Worm (Caenorhabditis elegans) whole organism, L3 larva: ENCODE data around the gene ZK1236.5.
A peak's percentile ranks its signal among the peaks of the same experiment; 100 is the strongest.

Experiments
- R02D3.7 ChIP-seq: fragments of 150-350 bp; optimal IDR thresholded peaks from 2 replicates; lab custom pipeline; 2014; ENCODE audit warnings: missing biosample characterization, missing genetic modification characterization
- ZK546.5 ChIP-seq: sonication (generic microtip); optimal IDR thresholded peaks from 2 replicates; lab custom pipeline; 2017; ENCODE audit warnings: missing biosample characterization, missing genetic modification characterization
- aly-2 ChIP-seq: fragments of 150-350 bp; optimal IDR thresholded peaks from 2 replicates; lab custom pipeline; 2014; ENCODE audit warnings: missing biosample characterization, missing genetic modification characterization
- ama-1 ChIP-seq: fragments of 150-350 bp; optimal IDR thresholded peaks from 2 replicates; lab custom pipeline; 2018
- ceh-28 ChIP-seq: fragments of 150-350 bp; optimal IDR thresholded peaks from 2 replicates; lab custom pipeline; 2014; ENCODE audit warnings: missing biosample characterization, missing genetic modification reagents, missing genetic modification characterization
- ceh-9 ChIP-seq: sonication (generic microtip); optimal IDR thresholded peaks from 2 replicates; lab custom pipeline; 2018; ENCODE audit warnings: missing biosample characterization, missing genetic modification characterization
- daf-12 ChIP-seq: fragments of 150-350 bp; optimal IDR thresholded peaks from 2 replicates; lab custom pipeline; 2014; ENCODE audit warnings: missing biosample characterization, missing genetic modification reagents, missing genetic modification characterization
- egl-27 ChIP-seq: sonication (generic microtip); optimal IDR thresholded peaks from 4 replicates; lab custom pipeline; 2017; ENCODE audit warnings: missing biosample characterization, missing genetic modification reagents, missing genetic modification characterization
- egl-5 ChIP-seq: fragments of 150-350 bp; optimal IDR thresholded peaks from 2 replicates; lab custom pipeline; 2017; ENCODE audit warnings: missing biosample characterization, missing genetic modification reagents, missing genetic modification characterization, inconsistent platforms
- elt-1 ChIP-seq: fragments of 150-350 bp; optimal IDR thresholded peaks from 2 replicates; lab custom pipeline; 2014; ENCODE audit warnings: missing biosample characterization, missing genetic modification characterization
- elt-2 ChIP-seq: sonication (generic microtip); optimal IDR thresholded peaks from 2 replicates; lab custom pipeline; 2016; ENCODE audit warnings: missing genetic modification reagents, mild to moderate bottlenecking, missing genetic modification characterization, missing compliant biosample characterization
- fkh-10 ChIP-seq: sonication (generic microtip); optimal IDR thresholded peaks from 2 replicates; lab custom pipeline; 2017; ENCODE audit warnings: missing biosample characterization, missing genetic modification reagents, missing genetic modification characterization
- fos-1 ChIP-seq: fragments of 150-350 bp; optimal IDR thresholded peaks from 2 replicates; lab custom pipeline; 2014; ENCODE audit warnings: missing biosample characterization, missing genetic modification characterization
- hmg-11 ChIP-seq: sonication (generic microtip); optimal IDR thresholded peaks from 2 replicates; lab custom pipeline; 2016; ENCODE audit warnings: missing genetic modification characterization, missing compliant biosample characterization
- jun-1 ChIP-seq: fragments of 150-350 bp; optimal IDR thresholded peaks from 2 replicates; lab custom pipeline; 2014; ENCODE audit warnings: missing biosample characterization, missing genetic modification reagents, missing genetic modification characterization
- lin-15B ChIP-seq: fragments of 150-350 bp; optimal IDR thresholded peaks from 2 replicates; lab custom pipeline; 2014; ENCODE audit warnings: missing biosample characterization, missing genetic modification characterization
- lin-39 ChIP-seq: fragments of 150-350 bp; optimal IDR thresholded peaks from 2 replicates; lab custom pipeline; 2018; ENCODE audit warnings: missing biosample characterization, missing genetic modification reagents, missing genetic modification characterization
- lsy-12 ChIP-seq: sonication (generic microtip); optimal IDR thresholded peaks from 2 replicates; lab custom pipeline; 2016; ENCODE audit warnings: mild to moderate bottlenecking, missing genetic modification characterization, missing compliant biosample characterization
- mdl-1 ChIP-seq: fragments of 150-350 bp; optimal IDR thresholded peaks from 2 replicates; lab custom pipeline; 2014; ENCODE audit warnings: missing biosample characterization, missing genetic modification characterization
- mml-1 ChIP-seq: fragments of 150-350 bp; sonication (generic microtip); optimal IDR thresholded peaks from 3 replicates; lab custom pipeline; 2014; ENCODE audit warnings: missing biosample characterization, missing genetic modification characterization
- nfya-1 ChIP-seq: sonication (generic microtip); optimal IDR thresholded peaks from 2 replicates; lab custom pipeline; 2017; ENCODE audit warnings: missing genetic modification characterization, mild to moderate bottlenecking, missing compliant biosample characterization, antibody characterized with exemption, moderate library complexity; ENCODE audit not compliant: insufficient read depth
- nhr-11 ChIP-seq: fragments of 150-350 bp; optimal IDR thresholded peaks from 2 replicates; lab custom pipeline; 2014; ENCODE audit warnings: missing biosample characterization, missing genetic modification characterization
- nhr-12 ChIP-seq: fragments of 150-350 bp; optimal IDR thresholded peaks from 2 replicates; lab custom pipeline; 2014; ENCODE audit warnings: missing biosample characterization, missing genetic modification characterization
- nhr-23 ChIP-seq: fragments of 150-350 bp; optimal IDR thresholded peaks from 2 replicates; lab custom pipeline; 2014; ENCODE audit warnings: missing biosample characterization, missing genetic modification reagents, missing genetic modification characterization
- nhr-237 ChIP-seq: fragments of 150-350 bp; optimal IDR thresholded peaks from 2 replicates; lab custom pipeline; 2014; ENCODE audit warnings: missing biosample characterization, missing genetic modification characterization
- nhr-25 ChIP-seq: sonication (generic microtip); optimal IDR thresholded peaks from 2 replicates; lab custom pipeline; 2017; ENCODE audit warnings: missing biosample characterization, missing genetic modification characterization
- nhr-28 ChIP-seq: fragments of 150-350 bp; optimal IDR thresholded peaks from 2 replicates; lab custom pipeline; 2014; ENCODE audit warnings: missing biosample characterization, missing genetic modification characterization
- nhr-43 ChIP-seq: sonication (generic microtip); optimal IDR thresholded peaks from 2 replicates; lab custom pipeline; 2016; ENCODE audit warnings: mild to moderate bottlenecking, missing genetic modification characterization, missing compliant biosample characterization; ENCODE audit not compliant: poor library complexity, severe bottlenecking
- nhr-67 ChIP-seq: fragments of 150-350 bp; optimal IDR thresholded peaks from 2 replicates; lab custom pipeline; 2014; ENCODE audit warnings: missing biosample characterization, missing genetic modification characterization
- nhr-76 ChIP-seq: fragments of 150-350 bp; sonication (generic microtip); optimal IDR thresholded peaks from 5 replicates; lab custom pipeline; 2014; ENCODE audit warnings: missing biosample characterization, missing genetic modification characterization
- nhr-77 ChIP-seq: fragments of 150-350 bp; optimal IDR thresholded peaks from 2 replicates; lab custom pipeline; 2014; ENCODE audit warnings: missing biosample characterization, missing genetic modification characterization
- pha-4 ChIP-seq: fragments of 150-350 bp; optimal IDR thresholded peaks from 2 replicates; lab custom pipeline; 2014; ENCODE audit warnings: missing biosample characterization, missing genetic modification reagents, missing genetic modification characterization
- pqm-1 ChIP-seq: fragments of 150-350 bp; optimal IDR thresholded peaks from 2 replicates; lab custom pipeline; 2017; ENCODE audit warnings: missing biosample characterization, missing genetic modification characterization, inconsistent platforms
- sea-2 ChIP-seq: fragments of 150-350 bp; sonication (generic microtip); optimal IDR thresholded peaks from 4 replicates; lab custom pipeline; 2014; ENCODE audit warnings: missing biosample characterization, missing genetic modification reagents, missing genetic modification characterization
- skn-1 ChIP-seq: fragments of 150-350 bp; optimal IDR thresholded peaks from 2 replicates; lab custom pipeline; 2014; ENCODE audit warnings: missing biosample characterization, missing genetic modification characterization
- snpc-4 ChIP-seq: fragments of 150-350 bp; optimal IDR thresholded peaks from 2 replicates; lab custom pipeline; 2014; ENCODE audit warnings: missing biosample characterization, missing genetic modification characterization
- tbx-2 ChIP-seq: sonication (generic microtip); optimal IDR thresholded peaks from 2 replicates; lab custom pipeline; 2016; ENCODE audit warnings: mild to moderate bottlenecking, missing genetic modification characterization, missing compliant biosample characterization
- unc-62 ChIP-seq: fragments of 150-350 bp; sonication (generic microtip); optimal IDR thresholded peaks from 4 replicates; lab custom pipeline; 2014; ENCODE audit warnings: missing biosample characterization, missing genetic modification reagents, missing genetic modification characterization
- zag-1 ChIP-seq: fragments of 150-350 bp; optimal IDR thresholded peaks from 2 replicates; lab custom pipeline; 2014; ENCODE audit warnings: missing biosample characterization, missing genetic modification characterization
- ztf-11 ChIP-seq: fragments of 150-350 bp; optimal IDR thresholded peaks from 2 replicates; lab custom pipeline; 2014; ENCODE audit warnings: missing biosample characterization, missing genetic modification characterization
- ztf-4 ChIP-seq: fragments of 150-350 bp; optimal IDR thresholded peaks from 2 replicates; lab custom pipeline; 2014; ENCODE audit warnings: missing biosample characterization, missing genetic modification characterization

ZK1236.5 gene

DNA sequence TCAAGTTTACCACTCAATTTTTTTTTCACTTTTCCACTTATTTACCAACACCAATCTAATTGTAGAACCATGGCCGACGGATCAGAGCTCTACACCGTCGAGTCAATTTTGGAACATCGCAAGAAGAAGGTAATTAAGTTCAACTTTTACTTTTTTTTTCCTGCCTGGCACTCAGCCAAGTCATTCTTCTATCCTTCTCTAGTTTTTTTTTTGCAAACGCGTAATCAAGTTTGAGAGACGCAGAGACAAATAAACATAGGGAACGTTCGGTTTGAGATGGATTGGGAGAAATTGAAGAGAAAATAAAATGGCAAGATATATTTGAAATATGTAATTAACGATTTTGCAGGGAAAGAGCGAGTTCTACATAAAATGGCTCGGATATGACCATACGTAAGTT is 5.7 kb downstream of the ZK1236.5 start, which contains the start of gene cec-1:
Gene cec-1 (plus strand): TSS at position 63 of the 400 bp plus-strand sequence.
- peak; percentile 12 for TF ChIP-seq nhr-23 (tag; lab: Kevin White, UChicago)
- peak; percentile 35 for TF ChIP-seq nfya-1
- no peak for TF ChIP-seq lin-39
- no peak for TF ChIP-seq nhr-43
- no peak for TF ChIP-seq elt-2 (tag; lab: Kevin White, UChicago)
- TF ChIP-seq nhr-12: no peak
- TF ChIP-seq pha-4 (tag; lab: Kevin White, UChicago): peak; percentile 35
- TF ChIP-seq ztf-4 (tag; lab: Kevin White, UChicago): no peak
- peak; percentile 14 for TF ChIP-seq nhr-25 (tag; lab: Kevin White, UChicago)

ce11 chrIII:8425076-8425475 is 6.9 kb downstream of the ZK1236.5 start:
- TF ChIP-seq ceh-9 (tag; lab: Kevin White, UChicago) (no peak), R02D3.7 (tag; lab: Kevin White, UChicago) (peak; percentile 1), nhr-77 (tag; lab: Kevin White, UChicago) (no peak), pha-4 (tag; lab: Kevin White, UChicago) (peak; percentile 67), lin-39 (peak; percentile 42), nhr-23 (tag; lab: Kevin White, UChicago) (peak; percentile 9), nhr-25 (tag; lab: Kevin White, UChicago) (peak; percentile 52), tbx-2 (peak; percentile 30), elt-2 (tag; lab: Kevin White, UChicago) (peak; percentile 74), egl-5 (tag; lab: Kevin White, UChicago) (no peak), nfya-1 (peak; percentile 98), pqm-1 (tag; lab: Kevin White, UChicago) (peak; percentile 74), lsy-12 (tag; lab: Kevin White, UChicago) (peak; percentile 69), ztf-11 (tag; lab: Kevin White, UChicago) (no peak), nhr-76 (tag; lab: Kevin White, UChicago) (no peak), mml-1 (tag; lab: Kevin White, UChicago) (no peak), snpc-4 (tag; lab: Kevin White, UChicago) (peak; percentile 80), egl-27 (tag; lab: Kevin White, UChicago) (no peak), sea-2 (GFP tag; lab: Kevin White, UChicago) (no peak), lin-15B (tag; lab: Kevin White, UChicago) (peak; percentile 22), ceh-28 (tag; lab: Kevin White, UChicago) (peak; percentile 18), ama-1 (lab: Kevin White, UChicago) (peak; percentile 49), skn-1 (peak; percentile 83), nhr-43 (peak; percentile 49), zag-1 (tag; lab: Kevin White, UChicago) (no peak), jun-1 (tag; lab: Kevin White, UChicago) (peak; percentile 81), mdl-1 (no peak), daf-12 (no peak), nhr-28 (tag; lab: Kevin White, UChicago) (no peak), ZK546.5 (tag; lab: Kevin White, UChicago) (no peak), nhr-67 (tag; lab: Kevin White, UChicago) (no peak), hmg-11 (tag; lab: Kevin White, UChicago) (peak; percentile 97), unc-62 (GFP tag; lab: Kevin White, UChicago) (no peak), fkh-10 (GFP tag; lab: Kevin White, UChicago) (no peak), elt-1 (tag; lab: Kevin White, UChicago) (peak; percentile 3), fos-1 (tag; lab: Kevin White, UChicago) (no peak), nhr-11 (peak; percentile 22), nhr-237 (no peak), aly-2 (tag; lab: Kevin White, UChicago) (no peak)
- TF ChIP-seq, all 47 proteins: peak for 20

ce11 chrIII:8417968-8418267 is 14.1 kb downstream of the ZK1236.5 start, which contains the start of gene sor-1:
Gene sor-1 (plus strand): TSS chrIII:8418168.
- TF ChIP-seq ama-1 (lab: Kevin White, UChicago): peak; percentile 12
- no peak for TF ChIP-seq R02D3.7 (tag; lab: Kevin White, UChicago)
